Worm (Caenorhabditis elegans): ENCODE results near the gene slc-17.8.
A peak's percentile ranks its signal among the peaks of the same experiment; 100 is the strongest.

- TF ChIP-seq tbx-9 (tag; optimal IDR thresholded peaks at IDR 0.05; ENCODE audit: borderline replicate concordance) (no peak), C17E4.6 (GFP tag; IDR thresholded peaks at IDR 0.05) (no peak), Y56A3A.18 (GFP tag; IDR thresholded peaks at IDR 0.05) (no peak), nhr-120 (GFP tag; IDR thresholded peaks at IDR 0.05) (no peak), dpl-1 (GFP tag; optimal IDR thresholded peaks at IDR 0.05) (no peak), F49E8.2 (tag; optimal IDR thresholded peaks at IDR 0.05; ENCODE audit: insufficient read depth) (no peak), pha-4 (tag; optimal IDR thresholded peaks at IDR 0.05) (no peak), pbrm-1 (GFP tag; IDR thresholded peaks at IDR 0.05) (peak; percentile 64)
These were observed 24.5 kb upstream of the slc-17.8 start, which contains the start of the genes F25G6.9 and symk-1 for ce11 chrV:8569841-8570361.
